Fruit fly (Drosophila melanogaster) whole organism, embryonic: Measurements from ENCODE around the gene CG5157.

ENCODE experiments used
- Atf3 ChIP-seq: fragments of 200-800 bp; sonication (Bioruptor generic); optimal IDR thresholded peaks from 3 replicates; lab custom pipeline; 2016; ENCODE audit warnings: missing biosample characterization, missing genetic modification characterization
- CG10565 ChIP-seq: fragments of 200-800 bp; sonication (Bioruptor generic); optimal IDR thresholded peaks from 3 replicates; lab custom pipeline; 2016; ENCODE audit warnings: missing biosample characterization, mild to moderate bottlenecking, missing genetic modification characterization
- CG10654 ChIP-seq: fragments of 200-800 bp; sonication (Bioruptor generic); optimal IDR thresholded peaks from 2 replicates; lab custom pipeline; 2016; ENCODE audit warnings: missing biosample characterization, missing genetic modification characterization
- CG11723 ChIP-seq: fragments of 200-800 bp; sonication (Bioruptor generic); optimal IDR thresholded peaks from 2 replicates; lab custom pipeline; 2017; ENCODE audit warnings: missing biosample characterization, mild to moderate bottlenecking, missing genetic modification characterization
- CG12155 ChIP-seq: fragments of 200-800 bp; sonication (Bioruptor generic); optimal IDR thresholded peaks from 3 replicates; lab custom pipeline; 2016; ENCODE audit warnings: missing biosample characterization, missing genetic modification characterization
- CG13123 ChIP-seq: fragments of 200-800 bp; sonication (Bioruptor generic); optimal IDR thresholded peaks from 2 replicates; lab custom pipeline; 2016; ENCODE audit warnings: missing biosample characterization, missing genetic modification characterization
- CG17612 ChIP-seq: fragments of 200-800 bp; sonication (Bioruptor generic); IDR thresholded peaks from 2 replicates; pipeline ENCODE4 v1.3.6; 2022; ENCODE audit warnings: missing biosample characterization, missing genetic modification characterization
- CG18619 ChIP-seq: fragments of 200-800 bp; sonication (Bioruptor generic); optimal IDR thresholded peaks from 3 replicates; lab custom pipeline; 2017; ENCODE audit warnings: missing biosample characterization, mild to moderate bottlenecking, missing genetic modification characterization
- CG2889 ChIP-seq: fragments of 200-800 bp; sonication (Bioruptor generic); IDR thresholded peaks from 3 replicates; pipeline ENCODE4 v1.3.6; 2022; ENCODE audit warnings: missing biosample characterization, missing genetic modification characterization
- CG3163 ChIP-seq: fragments of 200-800 bp; sonication (Bioruptor generic); optimal IDR thresholded peaks from 3 replicates; lab custom pipeline; 2016; ENCODE audit warnings: missing biosample characterization, missing genetic modification characterization
- CG43689 ChIP-seq: fragments of 200-800 bp; sonication (Bioruptor generic); IDR thresholded peaks from 2 replicates; pipeline ENCODE4 v1.3.6; 2022; ENCODE audit warnings: missing biosample characterization, missing genetic modification characterization
- CG4854 ChIP-seq: fragments of 200-800 bp; sonication (Bioruptor generic); optimal IDR thresholded peaks from 2 replicates; lab custom pipeline; 2016; ENCODE audit warnings: missing biosample characterization, missing genetic modification characterization, inconsistent platforms
- CG6683 ChIP-seq: fragments of 200-800 bp; sonication (Bioruptor generic); optimal IDR thresholded peaks from 2 replicates; lab custom pipeline; 2017; ENCODE audit warnings: missing biosample characterization, mild to moderate bottlenecking, missing genetic modification characterization, missing genetic modification reagents
- CG6689 ChIP-seq: fragments of 200-800 bp; sonication (Bioruptor generic); IDR thresholded peaks from 2 replicates; pipeline ENCODE4 v1.3.6; 2022; ENCODE audit warnings: missing biosample characterization, missing genetic modification characterization
- CG6854 ChIP-seq: fragments of 200-800 bp; sonication (Bioruptor generic); optimal IDR thresholded peaks from 3 replicates; lab custom pipeline; 2017; ENCODE audit warnings: missing biosample characterization, mild to moderate bottlenecking, missing genetic modification characterization
- CG7556 ChIP-seq: fragments of 200-800 bp; sonication (Bioruptor generic); optimal IDR thresholded peaks from 2 replicates; lab custom pipeline; 2017; ENCODE audit warnings: missing biosample characterization, mild to moderate bottlenecking, missing genetic modification characterization
- CG8924 ChIP-seq: fragments of 200-800 bp; optimal IDR thresholded peaks from 3 replicates; lab custom pipeline; 2019; ENCODE audit warnings: missing biosample characterization, mild to moderate bottlenecking, missing genetic modification characterization, moderate library complexity
- CG9609 ChIP-seq: fragments of 200-800 bp; sonication (Bioruptor generic); optimal IDR thresholded peaks from 3 replicates; lab custom pipeline; 2016; ENCODE audit warnings: missing biosample characterization, missing genetic modification characterization
- CG9727 ChIP-seq: fragments of 200-800 bp; sonication (Bioruptor generic); optimal IDR thresholded peaks from 3 replicates; lab custom pipeline; 2017; ENCODE audit warnings: missing biosample characterization, mild to moderate bottlenecking, missing genetic modification characterization
- Dip3 ChIP-seq: fragments of 200-800 bp; sonication (Bioruptor generic); optimal IDR thresholded peaks from 3 replicates; lab custom pipeline; 2016; ENCODE audit warnings: missing biosample characterization, missing genetic modification characterization
- Fer1 ChIP-seq: fragments of 200-800 bp; sonication (Bioruptor generic); optimal IDR thresholded peaks from 2 replicates; lab custom pipeline; 2017; ENCODE audit warnings: missing biosample characterization, mild to moderate bottlenecking, missing genetic modification characterization
- Hsf ChIP-seq: fragments of 200-800 bp; sonication (Bioruptor generic); optimal IDR thresholded peaks from 3 replicates; lab custom pipeline; 2016; ENCODE audit warnings: missing biosample characterization, missing genetic modification characterization
- Max ChIP-seq: fragments of 200-800 bp; sonication (Bioruptor generic); optimal IDR thresholded peaks from 2 replicates; lab custom pipeline; 2016; ENCODE audit warnings: missing biosample characterization, mild to moderate bottlenecking, missing genetic modification characterization
- Nf-YC ChIP-seq: fragments of 200-800 bp; optimal IDR thresholded peaks from 3 replicates; lab custom pipeline; 2019; ENCODE audit warnings: missing biosample characterization, mild to moderate bottlenecking, missing genetic modification characterization, moderate library complexity
- PHDP ChIP-seq: fragments of 200-800 bp; sonication (Bioruptor generic); optimal IDR thresholded peaks from 3 replicates; lab custom pipeline; 2018; ENCODE audit warnings: missing biosample characterization, mild to moderate bottlenecking, missing genetic modification characterization, moderate library complexity
- az2 ChIP-seq: fragments of 200-800 bp; sonication (Bioruptor generic); optimal IDR thresholded peaks from 3 replicates; lab custom pipeline; 2016; ENCODE audit warnings: missing biosample characterization, missing genetic modification characterization
- bab2 ChIP-seq: fragments of 200-800 bp; sonication (Bioruptor generic); optimal IDR thresholded peaks from 2 replicates; lab custom pipeline; 2016; ENCODE audit warnings: missing biosample characterization, missing genetic modification characterization
- chinmo ChIP-seq: fragments of 200-800 bp; sonication (Bioruptor generic); IDR thresholded peaks from 4 replicates; pipeline ENCODE4 v1.3.6; 2022; ENCODE audit warnings: missing biosample characterization, missing genetic modification characterization; ENCODE audit not compliant: partially characterized antibody
- crol ChIP-seq: fragments of 200-800 bp; sonication (Bioruptor generic); IDR thresholded peaks from 2 replicates; pipeline ENCODE4 v1.3.6; 2022; ENCODE audit warnings: missing biosample characterization, missing genetic modification characterization
- dimm ChIP-seq: fragments of 200-800 bp; sonication (Bioruptor generic); IDR thresholded peaks from 2 replicates; pipeline ENCODE4 v1.3.6; 2022; ENCODE audit warnings: missing biosample characterization, missing genetic modification characterization
- dmrt99B ChIP-seq: fragments of 200-800 bp; sonication (Bioruptor generic); optimal IDR thresholded peaks from 2 replicates; lab custom pipeline; 2018; ENCODE audit warnings: missing biosample characterization, mild to moderate bottlenecking, missing genetic modification characterization, moderate library complexity
- dysf ChIP-seq: fragments of 200-800 bp; sonication (Bioruptor generic); IDR thresholded peaks from 3 replicates; pipeline ENCODE4 v1.3.6; 2022; ENCODE audit warnings: missing biosample characterization, missing genetic modification characterization
- eve ChIP-seq, 2 experiments: fragments of >200 bp; optimal IDR thresholded peaks; 2 replicates each; lab custom pipeline; 2017; ENCODE audit warnings: missing biosample characterization in 2 of 2, missing genetic modification characterization in 2 of 2
- exex ChIP-seq: fragments of 200-800 bp; sonication (Bioruptor generic); optimal IDR thresholded peaks from 4 replicates; lab custom pipeline; 2018; ENCODE audit warnings: missing biosample characterization, mild to moderate bottlenecking, missing genetic modification characterization, moderate library complexity
- fd96Cb ChIP-seq: fragments of 200-800 bp; sonication (Bioruptor generic); optimal IDR thresholded peaks from 2 replicates; lab custom pipeline; 2018; ENCODE audit warnings: missing biosample characterization, mild to moderate bottlenecking, missing genetic modification characterization, moderate library complexity
- grau ChIP-seq: fragments of 200-800 bp; optimal IDR thresholded peaks from 3 replicates; lab custom pipeline; 2019; ENCODE audit warnings: missing biosample characterization, mild to moderate bottlenecking, missing genetic modification characterization, moderate library complexity
- jing ChIP-seq: fragments of 200-800 bp; sonication (Bioruptor generic); optimal IDR thresholded peaks from 2 replicates; lab custom pipeline; 2018; ENCODE audit warnings: missing biosample characterization, mild to moderate bottlenecking, missing genetic modification characterization
- lab ChIP-seq: fragments of 200-800 bp; sonication (Bioruptor generic); optimal IDR thresholded peaks from 3 replicates; lab custom pipeline; 2017; ENCODE audit warnings: missing biosample characterization, missing genetic modification characterization, mild to moderate bottlenecking, moderate library complexity, missing genetic modification reagents
- mirr ChIP-seq: fragments of 200-800 bp; sonication (Bioruptor generic); optimal IDR thresholded peaks from 3 replicates; lab custom pipeline; 2018; ENCODE audit warnings: missing biosample characterization, mild to moderate bottlenecking, missing genetic modification characterization
- otp ChIP-seq: fragments of 200-800 bp; sonication (Bioruptor generic); IDR thresholded peaks from 3 replicates; pipeline ENCODE4, ENCODE4 v1.3.6; 2022; ENCODE audit warnings: missing biosample characterization, missing genetic modification characterization
- p53 ChIP-seq: fragments of 200-800 bp; sonication (Bioruptor generic); optimal IDR thresholded peaks from 2 replicates; lab custom pipeline; 2016; ENCODE audit warnings: missing biosample characterization, missing genetic modification characterization
- pnt ChIP-seq: fragments of 200-800 bp; sonication (Bioruptor generic); optimal IDR thresholded peaks from 3 replicates; lab custom pipeline; 2016; ENCODE audit warnings: missing biosample characterization, missing genetic modification characterization
- scrt ChIP-seq: fragments of 200-800 bp; sonication (Bioruptor generic); optimal IDR thresholded peaks from 2 replicates; lab custom pipeline; 2018; ENCODE audit warnings: missing biosample characterization, mild to moderate bottlenecking, missing genetic modification characterization, moderate library complexity
- sisA ChIP-seq: fragments of 200-800 bp; sonication (Bioruptor generic); IDR thresholded peaks from 2 replicates; pipeline ENCODE4 v1.3.6; 2022; ENCODE audit warnings: missing biosample characterization, missing genetic modification characterization
- sob ChIP-seq: fragments of 200-800 bp; sonication (Bioruptor generic); IDR thresholded peaks from 2 replicates; pipeline ENCODE4 v1.3.6; 2022; ENCODE audit warnings: missing biosample characterization, missing genetic modification characterization
- ssp ChIP-seq: fragments of 200-800 bp; sonication (Bioruptor generic); IDR thresholded peaks from 2 replicates; pipeline ENCODE4 v1.3.6; 2022; ENCODE audit warnings: missing biosample characterization, missing genetic modification characterization
- trem ChIP-seq: fragments of 200-800 bp; optimal IDR thresholded peaks from 3 replicates; lab custom pipeline; 2019; ENCODE audit warnings: missing biosample characterization, mild to moderate bottlenecking, missing genetic modification characterization, moderate library complexity
- vfl ChIP-seq: fragments of 200-800 bp; sonication (Bioruptor generic); optimal IDR thresholded peaks from 2 replicates; lab custom pipeline; 2016; ENCODE audit warnings: missing biosample characterization, missing genetic modification characterization
- yki ChIP-seq: fragments of >200 bp; optimal IDR thresholded peaks from 3 replicates; lab custom pipeline; 2018
- zen ChIP-seq: fragments of 200-800 bp; sonication (Bioruptor generic); optimal IDR thresholded peaks from 3 replicates; lab custom pipeline; 2018; ENCODE audit warnings: missing biosample characterization, mild to moderate bottlenecking, missing genetic modification characterization, moderate library complexity

The CG5157 gene

dm6 chr3L:16165356-16166168, 27.9 kb upstream of the CG5157 start (continued):
- TF ChIP-seq sisA (GFP tag; lab: Robert Waterston, UW) (no peak), otp (0 out of 3 replicates have a peak, but pooled peaks have one; percentile 45), zen (tag; lab: Kevin White, UChicago) (no peak), crol (GFP tag; lab: Robert Waterston, UW) (peak; percentile 59), eve (GFP tag; optimal IDR thresholded peaks at IDR 0.05; lab: Kevin White, UChicago) (peak in 1 of 2 experiments; percentile 2), yki (no peak), CG6854 (GFP tag; lab: Kevin White, UChicago) (no peak), az2 (GFP tag; lab: Kevin White, UChicago) (peak; percentile 33), p53 (GFP tag; lab: Kevin White, UChicago) (no peak), Max (peak; percentile 0), CG6683 (GFP tag; lab: Kevin White, UChicago) (no peak), dysf (GFP tag; lab: Robert Waterston, UW) (peak; percentile 68), CG3163 (GFP tag; lab: Kevin White, UChicago) (peak; percentile 3), bab2 (GFP tag; lab: Kevin White, UChicago) (peak; percentile 51), CG2889 (GFP tag; lab: Robert Waterston, UW) (peak; percentile 41; the same call in 1 of the 3 replicates), CG13123 (GFP tag; lab: Kevin White, UChicago) (no peak), lab (GFP tag; lab: Kevin White, UChicago) (peak; percentile 41), dmrt99B (tag; lab: Kevin White, UChicago) (peak; percentile 52), PHDP (tag; lab: Kevin White, UChicago) (peak; percentile 34), CG10654 (no peak), CG6689 (GFP tag; lab: Robert Waterston, UW) (no peak), jing (GFP tag; lab: Kevin White, UChicago) (peak; percentile 6), CG9609 (GFP tag; lab: Kevin White, UChicago) (peak; percentile 17), fd96Cb (tag; lab: Kevin White, UChicago) (peak; percentile 2), sob (peak; percentile 39; the same call in 1 of the 2 replicates), vfl (GFP tag; lab: Kevin White, UChicago) (peak; percentile 46), CG7556 (GFP tag; lab: Kevin White, UChicago) (peak; percentile 32), Fer1 (GFP tag; lab: Kevin White, UChicago) (no peak), CG4854 (GFP tag; lab: Kevin White, UChicago) (peak; percentile 53), CG8924 (tag; lab: Kevin White, UChicago) (peak; percentile 36), scrt (no peak), CG17612 (GFP tag; lab: Robert Waterston, UW) (no peak), ssp (GFP tag; lab: Robert Waterston, UW) (no peak), CG43689 (no peak), Nf-YC (no peak), dimm (GFP tag; lab: Robert Waterston, UW) (no peak), pnt (GFP tag; lab: Kevin White, UChicago) (peak; percentile 16), Atf3 (no peak), Dip3 (GFP tag; lab: Kevin White, UChicago) (peak; percentile 66), CG11723 (GFP tag; lab: Kevin White, UChicago) (no peak), trem (tag; lab: Kevin White, UChicago) (no peak), CG9727 (GFP tag; lab: Kevin White, UChicago) (peak; percentile 31), exex (tag; lab: Kevin White, UChicago) (no peak), mirr (GFP tag; lab: Kevin White, UChicago) (no peak), CG18619 (peak; percentile 22), Hsf (GFP tag; lab: Kevin White, UChicago) (peak; percentile 57), CG12155 (GFP tag; lab: Kevin White, UChicago) (peak; percentile 52), grau (tag; lab: Kevin White, UChicago) (peak; percentile 65), CG10565 (GFP tag; lab: Kevin White, UChicago) (no peak), chinmo (GFP tag; lab: Robert Waterston, UW) (peak; percentile 71; the same call in 2 of the 4 replicates)
